Worm (Caenorhabditis elegans) whole organism, early embryonic: ENCODE results near the gene unc-130.

ENCODE experiments used
- F13C5.2 ChIP-seq: sonication (generic microtip); optimal IDR thresholded peaks from 2 replicates; lab custom pipeline; 2017; ENCODE audit warnings: mild to moderate bottlenecking, missing genetic modification characterization, inconsistent platforms, missing compliant biosample characterization
- ama-1 ChIP-seq: fragments of 150-350 bp; optimal IDR thresholded peaks from 2 replicates; lab custom pipeline; 2014
- flt-1 ChIP-seq: fragments of 200-800 bp; sonication (Bioruptor generic); IDR thresholded peaks from 2 replicates; pipeline ENCODE4 v1.3.6; 2022; ENCODE audit warnings: missing genetic modification characterization, missing compliant biosample characterization
- hmg-4 ChIP-seq: fragments of 200-800 bp; sonication (Bioruptor generic); optimal IDR thresholded peaks from 2 replicates; lab custom pipeline; 2018; ENCODE audit warnings: mild to moderate bottlenecking, missing genetic modification characterization, missing compliant biosample characterization
- sea-1 ChIP-seq: fragments of 200-800 bp; sonication (Bioruptor generic); conservative IDR thresholded peaks from 2 replicates; pipeline ENCODE4 v1.3.6; 2022; ENCODE audit warnings: missing genetic modification characterization, missing compliant biosample characterization
- tbx-11 ChIP-seq: fragments of 200-800 bp; sonication (Bioruptor generic); IDR thresholded peaks from 2 replicates; pipeline ENCODE4 v1.3.6; 2022; ENCODE audit warnings: missing genetic modification characterization, missing compliant biosample characterization
- tbx-37 ChIP-seq: fragments of 200-800 bp; sonication (Bioruptor generic); conservative IDR thresholded peaks from 2 replicates; pipeline ENCODE4 v1.3.6; 2022; ENCODE audit warnings: missing genetic modification reagents, missing genetic modification characterization, missing compliant biosample characterization

DNA sequence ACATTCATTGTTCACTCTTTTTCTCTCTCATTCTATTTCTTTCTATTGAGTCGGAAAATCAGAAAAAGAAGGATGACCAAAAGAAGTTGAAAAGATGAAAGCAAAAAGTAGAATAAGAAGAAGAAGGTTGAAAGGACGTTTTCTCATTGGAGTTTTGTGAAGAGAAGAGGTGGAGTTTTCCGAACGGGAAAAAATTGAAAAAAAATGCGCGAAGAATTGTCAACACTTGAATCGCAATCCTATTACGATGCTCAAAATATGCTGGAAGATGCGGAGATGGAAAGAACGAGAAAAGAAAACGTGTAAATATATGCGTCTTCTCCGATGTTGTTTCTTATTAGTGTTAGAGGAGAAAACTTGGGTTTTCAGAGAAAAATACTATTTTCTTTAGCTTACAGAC, 51.6 kb downstream of the unc-130 start:
- TF ChIP-seq hmg-4, result no peak
- no peak for TF ChIP-seq sea-1
- no peak for TF ChIP-seq tbx-37
- TF ChIP-seq ama-1 (lab: Kevin White, UChicago), result no peak
- TF ChIP-seq flt-1 (GFP tag; lab: Robert Waterston, UW), result no peak
- no peak for TF ChIP-seq tbx-11 (GFP tag; lab: Robert Waterston, UW)
- no peak for TF ChIP-seq F13C5.2 (tag; lab: Kevin White, UChicago)
